Worm (Caenorhabditis elegans): ENCODE data around the gene fip-1.

The fip-1 gene

ce11 chrIII:8653457-8653856 lies 13.9 kb downstream of the fip-1 start:
- TF ChIP-seq snpc-4 (GFP tag; optimal IDR thresholded peaks at IDR 0.05) (no peak), snpc-4 (tag; optimal IDR thresholded peaks at IDR 0.05) (no peak), pbrm-1 (GFP tag; IDR thresholded peaks at IDR 0.05) (no peak), F23B12.7 (tag; optimal IDR thresholded peaks at IDR 0.05; ENCODE audit: insufficient read depth) (peak; percentile 11), Y53G8AR.9 (GFP tag; conservative IDR thresholded peaks at IDR 0.05) (no peak), rpc-1 (optimal IDR thresholded peaks at IDR 0.05) (peak; percentile 52), rpc-1 (tag; optimal IDR thresholded peaks at IDR 0.05) (peak; percentile 76), nhr-80 (tag; optimal IDR thresholded peaks at IDR 0.05) (no peak), snpc-3.4 (tag; optimal IDR thresholded peaks at IDR 0.05) (peak; percentile 17), tbp1 (GFP tag; optimal IDR thresholded peaks at IDR 0.05) (peak; percentile 88), him-1 (tag; optimal IDR thresholded peaks at IDR 0.05) (peak; percentile 39), lin-26 (GFP tag; IDR thresholded peaks at IDR 0.05) (peak; percentile 57; the same call in 1 of the 2 replicates), mxl-1 (tag; optimal IDR thresholded peaks at IDR 0.05) (no peak), rec-8 (tag; optimal IDR thresholded peaks at IDR 0.05) (peak in 1 of 2 experiments; percentile 25), hmg-1.2 (GFP tag; IDR thresholded peaks at IDR 0.05) (peak; percentile 34; the same call in 1 of the 2 replicates), ceh-40 (GFP tag; IDR thresholded peaks at IDR 0.05) (peak; percentile 20; the same call in 1 of the 2 replicates), die-1 (tag; optimal IDR thresholded peaks at IDR 0.05) (peak; percentile 25), nhr-90 (tag; optimal IDR thresholded peaks at IDR 0.05) (peak; percentile 33), nfyb-1 (GFP tag; IDR thresholded peaks at IDR 0.05) (peak; percentile 60; the same call in 1 of the 2 replicates), B0261.1 (tag; optimal IDR thresholded peaks at IDR 0.05) (peak; percentile 50), cebp-2 (GFP tag; IDR thresholded peaks at IDR 0.05) (no peak), madf-6 (GFP tag; IDR thresholded peaks at IDR 0.05) (peak; percentile 52)

ce11 chrIII:8653875-8654386 lies 14.4 kb downstream of the fip-1 start, which contains the start of gene F22B7.9:
F22B7.9 (minus strand) TSS chrIII:8653925.
- TF ChIP-seq K12H6.12 (tag; optimal IDR thresholded peaks at IDR 0.05) = peak; percentile 23
- TF ChIP-seq dpff-1 (tag; optimal IDR thresholded peaks at IDR 0.05) = no peak
- TF ChIP-seq F10E7.11 (tag; optimal IDR thresholded peaks at IDR 0.05) = no peak
- TF ChIP-seq die-1 (tag; optimal IDR thresholded peaks at IDR 0.05) = no peak
- no peak for TF ChIP-seq F33H1.4 (GFP tag; IDR thresholded peaks at IDR 0.05)
- TF ChIP-seq sea-2 (GFP tag; IDR thresholded peaks at IDR 0.05) = no peak
- TF ChIP-seq tbp1 (GFP tag; optimal IDR thresholded peaks at IDR 0.05) = no peak
- no peak for TF ChIP-seq mxl-1 (tag; optimal IDR thresholded peaks at IDR 0.05)
- TF ChIP-seq ceh-58 (GFP tag; IDR thresholded peaks at IDR 0.05) = no peak
- TF ChIP-seq lin-40 (tag; optimal IDR thresholded peaks at IDR 0.05) = no peak
- no peak for TF ChIP-seq madf-8 (GFP tag; conservative IDR thresholded peaks at IDR 0.05)
- TF ChIP-seq D2030.7 (GFP tag; IDR thresholded peaks at IDR 0.05) = no peak
- TF ChIP-seq K11D2.4 (GFP tag; IDR thresholded peaks at IDR 0.05) = 0 out of 2 replicates have a peak, but pooled peaks have one; percentile 23
- TF ChIP-seq hmg-20 (GFP tag; IDR thresholded peaks at IDR 0.05) = no peak
- TF ChIP-seq ama-1 (optimal IDR thresholded peaks at IDR 0.05) = peak; percentile 82
- no peak for TF ChIP-seq ama-1 (GFP tag; optimal IDR thresholded peaks at IDR 0.05)
- TF ChIP-seq lir-1 (GFP tag; conservative IDR thresholded peaks at IDR 0.05) = no peak
- 0 out of 2 replicates have a peak, but pooled peaks have one; percentile 12 for TF ChIP-seq attf-3 (GFP tag; conservative IDR thresholded peaks at IDR 0.05)
- TF ChIP-seq gei-17 (GFP tag; optimal IDR thresholded peaks at IDR 0.05) = no peak
- TF ChIP-seq nfya-1 (tag; optimal IDR thresholded peaks at IDR 0.05; ENCODE audit: borderline replicate concordance, insufficient read depth) = no peak

Measured in whole organism, young adult.